Worm (Caenorhabditis elegans) whole organism, L3 larva: ENCODE data around the gene srh-296.

Source experiments
- R02D3.7 ChIP-seq: fragments of 150-350 bp; optimal IDR thresholded peaks from 2 replicates; lab custom pipeline; 2014; ENCODE audit warnings: missing biosample characterization, missing genetic modification characterization
- ama-1 ChIP-seq: fragments of 150-350 bp; optimal IDR thresholded peaks from 2 replicates; lab custom pipeline; 2018
- nfya-1 ChIP-seq: sonication (generic microtip); optimal IDR thresholded peaks from 2 replicates; lab custom pipeline; 2017; ENCODE audit warnings: missing genetic modification characterization, mild to moderate bottlenecking, missing compliant biosample characterization, antibody characterized with exemption, moderate library complexity; ENCODE audit not compliant: insufficient read depth
- nhr-12 ChIP-seq: fragments of 150-350 bp; optimal IDR thresholded peaks from 2 replicates; lab custom pipeline; 2014; ENCODE audit warnings: missing biosample characterization, missing genetic modification characterization
- pqm-1 ChIP-seq: fragments of 150-350 bp; optimal IDR thresholded peaks from 2 replicates; lab custom pipeline; 2017; ENCODE audit warnings: missing biosample characterization, missing genetic modification characterization, inconsistent platforms
- zag-1 ChIP-seq: fragments of 150-350 bp; optimal IDR thresholded peaks from 2 replicates; lab custom pipeline; 2014; ENCODE audit warnings: missing biosample characterization, missing genetic modification characterization
- ztf-4 ChIP-seq: fragments of 150-350 bp; optimal IDR thresholded peaks from 2 replicates; lab custom pipeline; 2014; ENCODE audit warnings: missing biosample characterization, missing genetic modification characterization

DNA sequence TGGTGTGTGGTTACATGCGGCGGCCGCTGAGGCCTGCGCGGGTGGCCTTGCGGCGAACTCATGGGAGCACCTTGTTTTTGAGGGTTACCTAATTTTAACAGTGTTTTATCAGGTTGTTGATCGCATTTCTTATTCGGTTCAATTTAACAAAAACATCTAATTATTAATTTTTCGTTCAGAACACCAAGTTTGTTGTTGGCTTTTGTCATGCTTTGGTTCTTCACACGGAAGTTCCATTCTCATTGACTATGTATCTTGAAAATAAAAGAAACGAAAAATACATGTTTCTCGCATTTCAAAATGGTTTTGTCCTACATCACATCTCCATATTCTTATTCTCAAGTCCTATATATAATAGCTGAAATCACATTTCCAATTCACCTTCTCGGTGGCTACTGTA lies 20.0 kb upstream of the srh-296 start, which contains the start of gene srh-290:
- no peak for TF ChIP-seq nhr-12 (tag; lab: Kevin White, UChicago)
- TF ChIP-seq ama-1: no peak
- no peak for TF ChIP-seq zag-1 (tag; lab: Kevin White, UChicago)
- TF ChIP-seq nfya-1 (tag; lab: Kevin White, UChicago): no peak
- TF ChIP-seq pqm-1 (tag; lab: Kevin White, UChicago): no peak
- no peak for TF ChIP-seq ztf-4 (tag; lab: Kevin White, UChicago)
- no peak for TF ChIP-seq R02D3.7 (tag; lab: Kevin White, UChicago)
